Fruit fly (Drosophila melanogaster) whole organism, adult: ENCODE data around the gene obst-J.

Experiments used
- CG11617 ChIP-seq: fragments of 200-800 bp; sonication (Bioruptor generic); optimal IDR thresholded peaks from 2 replicates; lab custom pipeline; 2017; ENCODE audit warnings: mild to moderate bottlenecking, missing biosample characterization, missing genetic modification reagents, missing genetic modification characterization
- CG12768 ChIP-seq: fragments of 200-800 bp; sonication (Bioruptor generic); optimal IDR thresholded peaks from 2 replicates; lab custom pipeline; 2017; ENCODE audit warnings: missing biosample characterization, missing genetic modification characterization, mild to moderate bottlenecking, moderate library complexity, missing genetic modification reagents
- CG14711 ChIP-seq: fragments of 200-800 bp; sonication (Bioruptor generic); optimal IDR thresholded peaks from 2 replicates; lab custom pipeline; 2018; ENCODE audit warnings: missing biosample characterization, mild to moderate bottlenecking, missing genetic modification characterization, moderate library complexity
- CG1620 ChIP-seq: fragments of 200-800 bp; sonication (Bioruptor generic); optimal IDR thresholded peaks from 2 replicates; lab custom pipeline; 2016; ENCODE audit warnings: missing biosample characterization, missing genetic modification characterization
- CG33017 ChIP-seq: fragments of 200-800 bp; sonication (Bioruptor generic); optimal IDR thresholded peaks from 2 replicates; lab custom pipeline; 2018; ENCODE audit warnings: missing biosample characterization, mild to moderate bottlenecking, missing genetic modification characterization, moderate library complexity
- CG5204 ChIP-seq: fragments of 200-800 bp; sonication (Bioruptor generic); optimal IDR thresholded peaks from 2 replicates; lab custom pipeline; 2016; ENCODE audit warnings: missing biosample characterization, missing genetic modification characterization
- CG7045 ChIP-seq: fragments of 200-800 bp; sonication (Bioruptor generic); optimal IDR thresholded peaks from 2 replicates; lab custom pipeline; 2017; ENCODE audit warnings: missing biosample characterization, mild to moderate bottlenecking, missing genetic modification characterization
- CG7101 ChIP-seq: fragments of 200-800 bp; sonication (Bioruptor generic); optimal IDR thresholded peaks from 2 replicates; lab custom pipeline; 2018; ENCODE audit warnings: missing biosample characterization, mild to moderate bottlenecking, missing genetic modification characterization, moderate library complexity
- Clk ChIP-seq: fragments of 200-800 bp; sonication (Bioruptor generic); optimal IDR thresholded peaks from 2 replicates; lab custom pipeline; 2017; ENCODE audit warnings: missing biosample characterization, missing genetic modification characterization
- Crg-1 ChIP-seq: fragments of 200-800 bp; sonication (Bioruptor generic); optimal IDR thresholded peaks from 2 replicates; lab custom pipeline; 2016; ENCODE audit warnings: missing biosample characterization, missing genetic modification characterization
- Hr96 ChIP-seq: fragments of 200-800 bp; sonication (Bioruptor generic); optimal IDR thresholded peaks from 2 replicates; lab custom pipeline; 2016; ENCODE audit warnings: missing biosample characterization, missing genetic modification characterization
- Mnt ChIP-seq: fragments of 200-800 bp; sonication (Bioruptor generic); optimal IDR thresholded peaks from 2 replicates; lab custom pipeline; 2016; ENCODE audit warnings: missing biosample characterization, mild to moderate bottlenecking, missing genetic modification characterization
- bab1 ChIP-seq: fragments of 200-800 bp; sonication (Bioruptor generic); optimal IDR thresholded peaks from 3 replicates; lab custom pipeline; 2019; ENCODE audit warnings: missing biosample characterization, mild to moderate bottlenecking, missing genetic modification characterization, moderate library complexity
- cic ChIP-seq: fragments of 200-800 bp; sonication (Bioruptor generic); optimal IDR thresholded peaks from 2 replicates; lab custom pipeline; 2017; ENCODE audit warnings: missing biosample characterization, mild to moderate bottlenecking, missing genetic modification characterization, moderate library complexity
- cnc ChIP-seq, 2 experiments: fragments of >200 bp; optimal IDR thresholded peaks; 2 replicates each; lab custom pipeline; 2017
- kay ChIP-seq: fragments of 200-800 bp; sonication (Bioruptor generic); peaks from one replicate; lab custom pipeline; 2016; ENCODE audit warnings: missing biosample characterization, missing genetic modification characterization, borderline replicate concordance
- ovo ChIP-seq: fragments of 200-800 bp; sonication (Bioruptor generic); optimal IDR thresholded peaks from 2 replicates; lab custom pipeline; 2016; ENCODE audit warnings: missing biosample characterization, missing genetic modification characterization
- pad ChIP-seq: fragments of 200-800 bp; sonication (Bioruptor generic); optimal IDR thresholded peaks from 3 replicates; lab custom pipeline; 2017; ENCODE audit warnings: missing biosample characterization, missing genetic modification characterization, mild to moderate bottlenecking, moderate library complexity, missing genetic modification reagents
- tj ChIP-seq: fragments of 200-800 bp; sonication (Bioruptor generic); optimal IDR thresholded peaks from 3 replicates; lab custom pipeline; 2017; ENCODE audit warnings: missing biosample characterization, mild to moderate bottlenecking, missing genetic modification characterization, moderate library complexity
- toe ChIP-seq: fragments of 200-800 bp; sonication (Bioruptor generic); optimal IDR thresholded peaks from 2 replicates; lab custom pipeline; 2016; ENCODE audit warnings: missing biosample characterization, missing genetic modification characterization

obst-J gene

dm6 chr3L:20131643-20132042 is at the start of gene obst-J:
obst-J (minus strand) TSS chr3L:20131743.
- no peak for TF ChIP-seq pad (GFP tag; lab: Kevin White, UChicago)
- TF ChIP-seq CG7045 (GFP tag; lab: Kevin White, UChicago): no peak
- no peak for TF ChIP-seq CG1620 (GFP tag; lab: Kevin White, UChicago)
- TF ChIP-seq CG12768: no peak

dm6 chr3L:20178101-20178500 is 46.6 kb upstream of the obst-J start:
- TF ChIP-seq CG1620 (GFP tag; lab: Kevin White, UChicago) (no peak), cnc (optimal IDR thresholded peaks at IDR 0.05; lab: Kevin White, UChicago) (no peak), kay (GFP tag; lab: Kevin White, UChicago) (no peak), bab1 (GFP tag; lab: Kevin White, UChicago) (no peak), Clk (GFP tag; lab: Kevin White, UChicago) (no peak), tj (GFP tag; lab: Kevin White, UChicago) (no peak), ovo (GFP tag; lab: Kevin White, UChicago) (no peak), CG5204 (no peak), Mnt (GFP tag; lab: Kevin White, UChicago) (no peak), Crg-1 (GFP tag; lab: Kevin White, UChicago) (no peak), Hr96 (GFP tag; lab: Kevin White, UChicago) (no peak), CG7045 (GFP tag; lab: Kevin White, UChicago) (no peak), CG11617 (GFP tag; lab: Kevin White, UChicago) (no peak), toe (GFP tag; lab: Kevin White, UChicago) (no peak), CG33017 (no peak), CG14711 (tag; lab: Kevin White, UChicago) (no peak), cic (no peak), CG7101 (tag; lab: Kevin White, UChicago) (no peak)

- TF ChIP-seq toe (GFP tag; lab: Kevin White, UChicago): no peak
- TF ChIP-seq Mnt (GFP tag; lab: Kevin White, UChicago): no peak
- no peak for TF ChIP-seq Clk (GFP tag; lab: Kevin White, UChicago)
- no peak for TF ChIP-seq cnc (optimal IDR thresholded peaks at IDR 0.05; lab: Kevin White, UChicago)
- no peak for TF ChIP-seq bab1 (GFP tag; lab: Kevin White, UChicago)
- no peak for TF ChIP-seq tj (GFP tag; lab: Kevin White, UChicago)
- no peak for TF ChIP-seq pad (GFP tag; lab: Kevin White, UChicago)
- no peak for TF ChIP-seq CG11617 (GFP tag; lab: Kevin White, UChicago)
- TF ChIP-seq CG7045 (GFP tag; lab: Kevin White, UChicago): no peak
Observed at dm6 chr3L:20177697-20178096, 46.2 kb upstream of the obst-J start.

dm6 chr3L:20168152-20168551 is 36.6 kb upstream of the obst-J start:
- peak; percentile 31 for TF ChIP-seq kay (GFP tag; lab: Kevin White, UChicago)
- no peak for TF ChIP-seq cnc (optimal IDR thresholded peaks at IDR 0.05; lab: Kevin White, UChicago)

- TF ChIP-seq CG7101 (tag; lab: Kevin White, UChicago) (peak; percentile 91), CG11617 (GFP tag; lab: Kevin White, UChicago) (peak; percentile 92), CG5204 (peak; percentile 93), ovo (GFP tag; lab: Kevin White, UChicago) (peak; percentile 78), CG12768 (peak; percentile 71), Mnt (GFP tag; lab: Kevin White, UChicago) (peak; percentile 74), CG1620 (GFP tag; lab: Kevin White, UChicago) (peak; percentile 85), pad (GFP tag; lab: Kevin White, UChicago) (peak; percentile 70), Crg-1 (GFP tag; lab: Kevin White, UChicago) (peak; percentile 82), CG14711 (tag; lab: Kevin White, UChicago) (peak; percentile 82), cnc (optimal IDR thresholded peaks at IDR 0.05; lab: Kevin White, UChicago) (no peak), Hr96 (GFP tag; lab: Kevin White, UChicago) (peak; percentile 91), CG7045 (GFP tag; lab: Kevin White, UChicago) (peak; percentile 83), toe (GFP tag; lab: Kevin White, UChicago) (peak; percentile 95), kay (GFP tag; lab: Kevin White, UChicago) (peak; percentile 83), Clk (GFP tag; lab: Kevin White, UChicago) (peak; percentile 52), cic (peak; percentile 58), CG33017 (peak; percentile 92), tj (GFP tag; lab: Kevin White, UChicago) (peak; percentile 72), bab1 (GFP tag; lab: Kevin White, UChicago) (peak; percentile 52)
Observed at dm6 chr3L:20140589-20141207, 9.2 kb upstream of the obst-J start, which contains the start of gene CG7328. CG7328 (minus strand) TSS chr3L:20140607.

dm6 chr3L:20138327-20138726 is 6.8 kb upstream of the obst-J start:
- TF ChIP-seq Crg-1 (GFP tag; lab: Kevin White, UChicago): no peak
- no peak for TF ChIP-seq cic
- no peak for TF ChIP-seq CG12768
- TF ChIP-seq Hr96 (GFP tag; lab: Kevin White, UChicago): no peak
- no peak for TF ChIP-seq cnc (optimal IDR thresholded peaks at IDR 0.05; lab: Kevin White, UChicago)
- no peak for TF ChIP-seq bab1 (GFP tag; lab: Kevin White, UChicago)
- no peak for TF ChIP-seq CG1620 (GFP tag; lab: Kevin White, UChicago)
- no peak for TF ChIP-seq CG5204
- no peak for TF ChIP-seq CG7101 (tag; lab: Kevin White, UChicago)
- TF ChIP-seq toe (GFP tag; lab: Kevin White, UChicago): no peak
- no peak for TF ChIP-seq CG11617 (GFP tag; lab: Kevin White, UChicago)
- no peak for TF ChIP-seq pad (GFP tag; lab: Kevin White, UChicago)
- TF ChIP-seq CG33017: no peak
- TF ChIP-seq CG7045 (GFP tag; lab: Kevin White, UChicago): no peak
- TF ChIP-seq kay (GFP tag; lab: Kevin White, UChicago): no peak
- TF ChIP-seq CG14711 (tag; lab: Kevin White, UChicago): no peak
- no peak for TF ChIP-seq Mnt (GFP tag; lab: Kevin White, UChicago)
- no peak for TF ChIP-seq tj (GFP tag; lab: Kevin White, UChicago)
- TF ChIP-seq ovo (GFP tag; lab: Kevin White, UChicago): no peak
- no peak for TF ChIP-seq Clk (GFP tag; lab: Kevin White, UChicago)
